Worm (Caenorhabditis elegans) whole organism, L3 larva: ENCODE data around the gene nuaf-1.
A peak's percentile ranks its signal among the peaks of the same experiment; 100 is the strongest.

ENCODE experiments used
- ama-1 ChIP-seq: fragments of 150-350 bp; optimal IDR thresholded peaks from 2 replicates; lab custom pipeline; 2018
- ceh-82 ChIP-seq: fragments of 150-350 bp; optimal IDR thresholded peaks from 2 replicates; lab custom pipeline; 2014; ENCODE audit warnings: missing biosample characterization, missing genetic modification characterization
- elt-2 ChIP-seq: sonication (generic microtip); optimal IDR thresholded peaks from 2 replicates; lab custom pipeline; 2016; ENCODE audit warnings: missing genetic modification reagents, mild to moderate bottlenecking, missing genetic modification characterization, missing compliant biosample characterization
- nhr-11 ChIP-seq: fragments of 150-350 bp; optimal IDR thresholded peaks from 2 replicates; lab custom pipeline; 2014; ENCODE audit warnings: missing biosample characterization, missing genetic modification characterization
- nhr-12 ChIP-seq: fragments of 150-350 bp; optimal IDR thresholded peaks from 2 replicates; lab custom pipeline; 2014; ENCODE audit warnings: missing biosample characterization, missing genetic modification characterization
- nhr-25 ChIP-seq: sonication (generic microtip); optimal IDR thresholded peaks from 2 replicates; lab custom pipeline; 2017; ENCODE audit warnings: missing biosample characterization, missing genetic modification characterization
- nhr-76 ChIP-seq: fragments of 150-350 bp; sonication (generic microtip); optimal IDR thresholded peaks from 5 replicates; lab custom pipeline; 2014; ENCODE audit warnings: missing biosample characterization, missing genetic modification characterization
- snpc-4 ChIP-seq: fragments of 150-350 bp; optimal IDR thresholded peaks from 2 replicates; lab custom pipeline; 2014; ENCODE audit warnings: missing biosample characterization, missing genetic modification characterization
- zag-1 ChIP-seq: fragments of 150-350 bp; optimal IDR thresholded peaks from 2 replicates; lab custom pipeline; 2014; ENCODE audit warnings: missing biosample characterization, missing genetic modification characterization

DNA sequence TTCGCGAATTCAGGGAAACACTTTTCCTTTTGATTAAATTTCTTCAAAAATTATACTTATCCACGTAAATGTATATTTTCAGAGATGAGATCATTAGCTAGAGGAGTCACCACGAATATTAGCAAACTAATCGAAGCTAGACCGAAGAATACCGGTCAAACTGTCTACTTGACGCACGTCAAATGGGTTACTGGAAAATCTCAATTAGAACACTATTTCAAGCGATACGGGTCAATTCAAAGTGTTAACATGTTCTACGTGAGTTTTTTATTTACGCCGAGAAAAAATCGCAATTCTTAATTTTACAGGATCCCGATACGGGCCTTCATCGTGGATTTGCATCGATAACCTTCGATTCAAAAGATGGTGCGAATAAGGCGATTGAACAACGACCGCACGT is 2.6 kb downstream of the nuaf-1 start, which contains the start of gene slrp-1:
- TF ChIP-seq nhr-11 (tag; lab: Kevin White, UChicago): no peak
- no peak for TF ChIP-seq ceh-82
- TF ChIP-seq ama-1 (lab: Kevin White, UChicago): peak; percentile 19
- no peak for TF ChIP-seq nhr-12 (tag; lab: Kevin White, UChicago)
- no peak for TF ChIP-seq nhr-76
- TF ChIP-seq zag-1 (tag; lab: Kevin White, UChicago): no peak
- no peak for TF ChIP-seq nhr-25 (tag; lab: Kevin White, UChicago)
- no peak for TF ChIP-seq snpc-4 (tag; lab: Kevin White, UChicago)
- TF ChIP-seq elt-2 (tag; lab: Kevin White, UChicago): no peak
